Fruit fly (Drosophila melanogaster) whole organism, embryonic: ENCODE data around the gene CG9205.
A peak's percentile ranks its signal among the peaks of the same experiment; 100 is the strongest.

Source experiments
- BtbVII ChIP-seq: fragments of 200-800 bp; sonication (Bioruptor generic); optimal IDR thresholded peaks from 3 replicates; lab custom pipeline; 2017; ENCODE audit warnings: missing biosample characterization, mild to moderate bottlenecking, missing genetic modification characterization
- CG12744 ChIP-seq: fragments of 200-800 bp; sonication (Bioruptor generic); optimal IDR thresholded peaks from 2 replicates; lab custom pipeline; 2016; ENCODE audit warnings: missing biosample characterization, missing genetic modification characterization
- CG32772 ChIP-seq: fragments of 200-800 bp; sonication (Bioruptor generic); IDR thresholded peaks from 2 replicates; pipeline ENCODE4 v1.3.6; 2022; ENCODE audit warnings: missing biosample characterization, missing genetic modification characterization
- CG3281 ChIP-seq: fragments of 200-800 bp; sonication (Bioruptor generic); optimal IDR thresholded peaks from 3 replicates; lab custom pipeline; 2017; ENCODE audit warnings: missing biosample characterization, mild to moderate bottlenecking, missing genetic modification characterization
- CG4707 ChIP-seq: fragments of 200-800 bp; sonication (Bioruptor generic); optimal IDR thresholded peaks from 2 replicates; lab custom pipeline; 2018; ENCODE audit warnings: missing biosample characterization, mild to moderate bottlenecking, missing genetic modification characterization, moderate library complexity
- Fer1 ChIP-seq: fragments of 200-800 bp; sonication (Bioruptor generic); optimal IDR thresholded peaks from 2 replicates; lab custom pipeline; 2017; ENCODE audit warnings: missing biosample characterization, mild to moderate bottlenecking, missing genetic modification characterization
- crol ChIP-seq: fragments of 200-800 bp; sonication (Bioruptor generic); IDR thresholded peaks from 2 replicates; pipeline ENCODE4 v1.3.6; 2022; ENCODE audit warnings: missing biosample characterization, missing genetic modification characterization
- esg ChIP-seq: fragments of 200-800 bp; sonication (Bioruptor generic); conservative IDR thresholded peaks from 2 replicates; pipeline ENCODE4 v1.3.6; 2022; ENCODE audit warnings: missing biosample characterization, missing genetic modification characterization
- h ChIP-seq: fragments of >200 bp; optimal IDR thresholded peaks from 2 replicates; lab custom pipeline; 2017
- pita ChIP-seq: fragments of 200-800 bp; sonication (Bioruptor generic); optimal IDR thresholded peaks from 2 replicates; lab custom pipeline; 2017; ENCODE audit warnings: missing biosample characterization, mild to moderate bottlenecking, missing genetic modification characterization
- pnt ChIP-seq: fragments of 200-800 bp; sonication (Bioruptor generic); optimal IDR thresholded peaks from 3 replicates; lab custom pipeline; 2016; ENCODE audit warnings: missing biosample characterization, missing genetic modification characterization

dm6 chr3L:1010969-1011368 lies 23.5 kb upstream of the CG9205 start:
- TF ChIP-seq Fer1 = peak; percentile 23
- no peak for TF ChIP-seq CG4707
- TF ChIP-seq pita (GFP tag; lab: Kevin White, UChicago) = no peak
- no peak for TF ChIP-seq crol (GFP tag; lab: Robert Waterston, UW)
- TF ChIP-seq CG12744 (GFP tag; lab: Kevin White, UChicago) = no peak
- TF ChIP-seq h (lab: Kevin White, UChicago) = no peak
- TF ChIP-seq esg (GFP tag; lab: Robert Waterston, UW) = 0 out of 2 replicates have a peak, but pooled peaks have one; percentile 18
- no peak for TF ChIP-seq pnt (GFP tag; lab: Kevin White, UChicago)
- TF ChIP-seq CG32772 (GFP tag; lab: Robert Waterston, UW) = no peak
- TF ChIP-seq BtbVII = no peak
- no peak for TF ChIP-seq CG3281
